Worm (Caenorhabditis elegans) whole organism, L2 larva: ENCODE results near the gene srlf-2.

Experiments used
- C34F6.9 ChIP-seq: fragments of 150-350 bp; optimal IDR thresholded peaks from 2 replicates; lab custom pipeline; 2014; ENCODE audit warnings: missing biosample characterization, missing genetic modification characterization
- F13H6.1 ChIP-seq: sonication (generic microtip); optimal IDR thresholded peaks from 2 replicates; lab custom pipeline; 2016; ENCODE audit warnings: missing genetic modification characterization, missing compliant biosample characterization
- R02D3.7 ChIP-seq: fragments of 150-350 bp; optimal IDR thresholded peaks from 2 replicates; lab custom pipeline; 2014; ENCODE audit warnings: missing biosample characterization, missing genetic modification characterization
- Y55F3AM.14 ChIP-seq: fragments of 200-800 bp; sonication (Bioruptor generic); optimal IDR thresholded peaks from 2 replicates; lab custom pipeline; 2018; ENCODE audit warnings: mild to moderate bottlenecking, missing genetic modification characterization, missing compliant biosample characterization
- ZK546.5 ChIP-seq: sonication (generic microtip); optimal IDR thresholded peaks from 2 replicates; lab custom pipeline; 2017; ENCODE audit warnings: missing biosample characterization, missing genetic modification characterization
- alr-1 ChIP-seq: fragments of 150-350 bp; optimal IDR thresholded peaks from 2 replicates; lab custom pipeline; 2014; ENCODE audit warnings: missing biosample characterization, missing genetic modification characterization
- aly-2 ChIP-seq: fragments of 150-350 bp; optimal IDR thresholded peaks from 2 replicates; lab custom pipeline; 2014; ENCODE audit warnings: missing biosample characterization, missing genetic modification characterization
- ama-1 ChIP-seq: fragments of 150-350 bp; optimal IDR thresholded peaks from 2 replicates; lab custom pipeline; 2018; ENCODE audit warnings: inconsistent platforms
- blmp-1 ChIP-seq: sonication (generic microtip); optimal IDR thresholded peaks from 2 replicates; lab custom pipeline; 2017; ENCODE audit warnings: missing genetic modification characterization, mild to moderate bottlenecking, missing compliant biosample characterization, antibody characterized with exemption, moderate library complexity; ENCODE audit not compliant: insufficient read depth
- ceh-16 ChIP-seq: fragments of 150-350 bp; optimal IDR thresholded peaks from 2 replicates; lab custom pipeline; 2014; ENCODE audit warnings: missing biosample characterization, missing genetic modification characterization
- ceh-82 ChIP-seq: fragments of 150-350 bp; optimal IDR thresholded peaks from 2 replicates; lab custom pipeline; 2014; ENCODE audit warnings: missing biosample characterization, missing genetic modification characterization
- crh-2 ChIP-seq: sonication (generic microtip); optimal IDR thresholded peaks from 2 replicates; lab custom pipeline; 2017; ENCODE audit warnings: missing biosample characterization, missing genetic modification characterization
- dmd-4 ChIP-seq: sonication (generic microtip); optimal IDR thresholded peaks from 2 replicates; lab custom pipeline; 2017; ENCODE audit warnings: missing biosample characterization, missing genetic modification characterization
- egl-27 ChIP-seq: sonication (generic microtip); optimal IDR thresholded peaks from 3 replicates; lab custom pipeline; 2017; ENCODE audit warnings: missing biosample characterization, missing genetic modification reagents, missing genetic modification characterization
- elt-1 ChIP-seq: fragments of 150-350 bp; optimal IDR thresholded peaks from 2 replicates; lab custom pipeline; 2014; ENCODE audit warnings: missing biosample characterization, missing genetic modification characterization
- elt-3 ChIP-seq: sonication (generic microtip); optimal IDR thresholded peaks from 2 replicates; lab custom pipeline; 2017; ENCODE audit warnings: missing biosample characterization, missing genetic modification characterization
- fos-1 ChIP-seq: fragments of 150-350 bp; optimal IDR thresholded peaks from 2 replicates; lab custom pipeline; 2014; ENCODE audit warnings: missing biosample characterization, missing genetic modification characterization
- gmeb-1 ChIP-seq: fragments of 150-350 bp; optimal IDR thresholded peaks from 2 replicates; lab custom pipeline; 2014; ENCODE audit warnings: missing biosample characterization, missing genetic modification characterization
- lin-11 ChIP-seq: fragments of 150-350 bp; sonication (generic microtip); optimal IDR thresholded peaks from 2 replicates; lab custom pipeline; 2014; ENCODE audit warnings: missing biosample characterization, missing genetic modification characterization, inconsistent platforms, mixed read lengths
- lin-13 ChIP-seq: fragments of 150-350 bp; optimal IDR thresholded peaks from 2 replicates; lab custom pipeline; 2014; ENCODE audit warnings: missing biosample characterization, missing genetic modification reagents, missing genetic modification characterization
- lin-39 ChIP-seq: fragments of 150-350 bp; optimal IDR thresholded peaks from 2 replicates; lab custom pipeline; 2014; ENCODE audit warnings: missing biosample characterization, missing genetic modification reagents, missing genetic modification characterization
- lsy-2 ChIP-seq, 2 experiments: fragments of 150-350 bp in 1 of 2; sonication (generic microtip) in 1 of 2; optimal IDR thresholded peaks; 2 replicates each; lab custom pipeline; 2014 to 2017; ENCODE audit warnings: missing biosample characterization in 2 of 2, missing genetic modification characterization in 2 of 2
- mab-5 ChIP-seq: fragments of 150-350 bp; optimal IDR thresholded peaks from 2 replicates; lab custom pipeline; 2014; ENCODE audit warnings: missing biosample characterization, missing genetic modification characterization
- mbf-1 ChIP-seq: sonication (generic microtip); optimal IDR thresholded peaks from 2 replicates; lab custom pipeline; 2017; ENCODE audit warnings: missing biosample characterization, missing genetic modification characterization
- mdl-1 ChIP-seq, 2 experiments: fragments of 150-350 bp in 1 of 2; sonication (generic microtip) in 1 of 2; optimal IDR thresholded peaks; 2 replicates each; lab custom pipeline; 2017; ENCODE audit warnings: missing biosample characterization in 2 of 2, missing genetic modification characterization in 2 of 2
- nhr-10 ChIP-seq: sonication (generic microtip); optimal IDR thresholded peaks from 2 replicates; lab custom pipeline; 2017; ENCODE audit warnings: missing biosample characterization, missing genetic modification characterization
- nhr-11 ChIP-seq: fragments of 150-350 bp; optimal IDR thresholded peaks from 2 replicates; lab custom pipeline; 2014; ENCODE audit warnings: missing biosample characterization, missing genetic modification characterization
- nhr-12 ChIP-seq: fragments of 150-350 bp; optimal IDR thresholded peaks from 2 replicates; lab custom pipeline; 2014; ENCODE audit warnings: missing biosample characterization, missing genetic modification characterization
- nhr-129 ChIP-seq: fragments of 150-350 bp; optimal IDR thresholded peaks from 2 replicates; lab custom pipeline; 2014; ENCODE audit warnings: missing biosample characterization, missing genetic modification characterization
- nhr-21 ChIP-seq: fragments of 150-350 bp; optimal IDR thresholded peaks from 2 replicates; lab custom pipeline; 2014; ENCODE audit warnings: missing biosample characterization, missing genetic modification characterization
- nhr-23 ChIP-seq: fragments of 150-350 bp; optimal IDR thresholded peaks from 2 replicates; lab custom pipeline; 2014; ENCODE audit warnings: missing biosample characterization, missing genetic modification reagents, missing genetic modification characterization
- nhr-237 ChIP-seq: fragments of 150-350 bp; optimal IDR thresholded peaks from 2 replicates; lab custom pipeline; 2014; ENCODE audit warnings: missing biosample characterization, missing genetic modification characterization
- nhr-25 ChIP-seq: fragments of 150-350 bp; sonication (generic microtip); optimal IDR thresholded peaks from 3 replicates; lab custom pipeline; 2014; ENCODE audit warnings: missing biosample characterization, missing genetic modification characterization
- nhr-6 ChIP-seq: fragments of 150-350 bp; optimal IDR thresholded peaks from 2 replicates; lab custom pipeline; 2014; ENCODE audit warnings: missing biosample characterization, missing genetic modification characterization
- nhr-77 ChIP-seq: fragments of 150-350 bp; optimal IDR thresholded peaks from 2 replicates; lab custom pipeline; 2014; ENCODE audit warnings: missing biosample characterization, missing genetic modification characterization
- peb-1 ChIP-seq: fragments of 150-350 bp; optimal IDR thresholded peaks from 2 replicates; lab custom pipeline; 2014; ENCODE audit warnings: missing biosample characterization, missing genetic modification characterization
- sem-4 ChIP-seq: fragments of 150-350 bp; optimal IDR thresholded peaks from 2 replicates; lab custom pipeline; 2014; ENCODE audit warnings: missing biosample characterization, missing genetic modification reagents, missing genetic modification characterization
- skn-1 ChIP-seq: sonication (generic microtip); optimal IDR thresholded peaks from 2 replicates; lab custom pipeline; 2017; ENCODE audit warnings: missing biosample characterization, missing genetic modification characterization
- sma-3 ChIP-seq: sonication (generic microtip); optimal IDR thresholded peaks from 2 replicates; lab custom pipeline; 2016; ENCODE audit warnings: missing genetic modification reagents, missing genetic modification characterization, missing compliant biosample characterization
- sma-9 ChIP-seq, 2 experiments: fragments of 150-350 bp in 1 of 2; sonication (generic microtip) in 1 of 2; optimal IDR thresholded peaks; 2 replicates each; lab custom pipeline; 2014 to 2016; ENCODE audit warnings: missing genetic modification characterization in 2 of 2, mild to moderate bottlenecking in 1 of 2, missing biosample characterization in 1 of 2, missing compliant biosample characterization in 1 of 2, missing genetic modification reagents in 1 of 2, moderate library complexity in 1 of 2
- snpc-4 ChIP-seq: fragments of 150-350 bp; optimal IDR thresholded peaks from 2 replicates; lab custom pipeline; 2014; ENCODE audit warnings: missing biosample characterization, missing genetic modification characterization
- unc-39 ChIP-seq: fragments of 150-350 bp; optimal IDR thresholded peaks from 2 replicates; lab custom pipeline; 2014; ENCODE audit warnings: missing biosample characterization, missing genetic modification characterization
- unc-55 ChIP-seq: fragments of 150-350 bp; sonication (generic microtip); optimal IDR thresholded peaks from 3 replicates; lab custom pipeline; 2014; ENCODE audit warnings: missing biosample characterization, missing genetic modification reagents, missing genetic modification characterization
- unc-62 ChIP-seq: fragments of 150-350 bp; optimal IDR thresholded peaks from 2 replicates; lab custom pipeline; 2014; ENCODE audit warnings: missing biosample characterization, missing genetic modification reagents, missing genetic modification characterization
- zag-1 ChIP-seq: fragments of 150-350 bp; optimal IDR thresholded peaks from 2 replicates; lab custom pipeline; 2014; ENCODE audit warnings: missing biosample characterization, missing genetic modification characterization
- ztf-1 ChIP-seq: fragments of 200-800 bp; sonication (Bioruptor generic); conservative IDR thresholded peaks from 2 replicates; pipeline ENCODE4 v1.3.6; 2022; ENCODE audit warnings: missing genetic modification characterization, missing compliant biosample characterization
- ztf-11 ChIP-seq: sonication (generic microtip); optimal IDR thresholded peaks from 2 replicates; lab custom pipeline; 2017; ENCODE audit warnings: missing biosample characterization, missing genetic modification characterization
- ztf-4 ChIP-seq: fragments of 150-350 bp; optimal IDR thresholded peaks from 2 replicates; lab custom pipeline; 2014; ENCODE audit warnings: missing biosample characterization, missing genetic modification characterization

Gene srlf-2

DNA sequence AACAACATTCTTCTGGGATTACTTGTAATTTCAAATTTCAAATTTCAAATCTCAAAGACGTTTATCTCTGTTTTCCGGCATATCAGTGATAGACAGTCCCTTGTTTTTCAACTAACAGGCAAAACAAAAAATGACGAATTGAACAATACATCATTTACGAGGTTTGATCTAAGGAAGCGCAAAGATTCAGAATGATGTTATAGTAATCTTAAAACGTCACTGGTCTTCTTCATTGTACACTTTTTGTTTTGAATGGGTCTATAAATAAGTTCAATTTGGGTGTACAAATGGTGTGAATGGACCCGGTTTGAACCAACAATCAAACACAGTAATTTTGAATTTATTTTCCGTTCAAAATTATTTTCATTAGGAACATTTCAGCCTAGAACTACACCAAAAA is 34.0 kb downstream of the srlf-2 start:
- TF ChIP-seq skn-1 (tag; lab: Kevin White, UChicago) (no peak), mbf-1 (tag; lab: Kevin White, UChicago) (no peak), nhr-23 (tag; lab: Kevin White, UChicago) (no peak), nhr-237 (no peak), nhr-129 (tag; lab: Kevin White, UChicago) (no peak), peb-1 (no peak), elt-3 (tag; lab: Kevin White, UChicago) (no peak), elt-1 (tag; lab: Kevin White, UChicago) (no peak)

DNA sequence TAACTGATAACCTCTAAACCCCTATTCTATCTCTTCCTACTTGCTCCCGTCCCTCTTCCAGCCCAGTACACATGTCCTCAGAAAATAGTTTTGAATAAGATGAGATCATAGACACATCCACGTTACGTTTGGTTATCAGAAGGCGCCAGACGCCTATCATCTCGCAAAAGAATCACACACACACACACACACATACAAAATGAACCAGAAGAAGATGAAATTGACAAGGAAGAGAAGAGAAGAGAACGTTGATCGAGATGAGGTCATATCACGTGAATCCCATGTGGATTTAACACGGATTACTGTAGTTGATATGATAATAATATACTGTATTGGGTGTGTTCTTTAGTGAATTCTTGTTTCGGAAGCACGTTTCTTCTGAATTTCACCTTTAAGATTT is 36.0 kb downstream of the srlf-2 start:
- TF ChIP-seq lsy-2 (tag; optimal IDR thresholded peaks at IDR 0.05; lab: Kevin White, UChicago) (peak in 1 of 2 experiments; percentile 86), sem-4 (tag; lab: Kevin White, UChicago) (peak; percentile 18), nhr-21 (peak; percentile 87), lin-11 (tag; lab: Kevin White, UChicago) (no peak), alr-1 (tag; lab: Kevin White, UChicago) (no peak), R02D3.7 (tag; lab: Kevin White, UChicago) (no peak), ztf-1 (GFP tag; lab: Robert Waterston, UW) (no peak), Y55F3AM.14 (peak; percentile 62), dmd-4 (tag; lab: Kevin White, UChicago) (no peak), unc-55 (GFP tag; lab: Kevin White, UChicago) (no peak), unc-39 (no peak), snpc-4 (tag; lab: Kevin White, UChicago) (no peak), crh-2 (tag; lab: Kevin White, UChicago) (peak; percentile 63), sma-9 (GFP tag; optimal IDR thresholded peaks at IDR 0.05; lab: Kevin White, UChicago) (peak; percentile 97), sma-9 (tag; optimal IDR thresholded peaks at IDR 0.05; lab: Kevin White, UChicago) (peak; percentile 77), blmp-1 (tag; lab: Kevin White, UChicago) (peak; percentile 43), nhr-6 (peak; percentile 79), aly-2 (tag; lab: Kevin White, UChicago) (no peak), ceh-16 (tag; lab: Kevin White, UChicago) (no peak), nhr-237 (no peak), nhr-129 (tag; lab: Kevin White, UChicago) (peak; percentile 88), ztf-4 (tag; lab: Kevin White, UChicago) (peak; percentile 65), ceh-82 (tag; lab: Kevin White, UChicago) (no peak), nhr-11 (no peak), mab-5 (no peak), nhr-23 (tag; lab: Kevin White, UChicago) (no peak), unc-62 (GFP tag; lab: Kevin White, UChicago) (peak; percentile 23), nhr-10 (tag; lab: Kevin White, UChicago) (no peak), elt-1 (tag; lab: Kevin White, UChicago) (no peak), nhr-25 (tag; lab: Kevin White, UChicago) (no peak), gmeb-1 (tag; lab: Kevin White, UChicago) (no peak), peb-1 (no peak), lin-13 (GFP tag; lab: Kevin White, UChicago) (no peak), mbf-1 (tag; lab: Kevin White, UChicago) (no peak), ztf-11 (no peak), C34F6.9 (peak; percentile 11), zag-1 (tag; lab: Kevin White, UChicago) (no peak), lin-39 (no peak), mdl-1 (tag; optimal IDR thresholded peaks at IDR 0.05; lab: Kevin White, UChicago) (peak in 1 of 2 experiments; percentile 44), elt-3 (tag; lab: Kevin White, UChicago) (no peak), nhr-12 (tag; lab: Kevin White, UChicago) (no peak), skn-1 (tag; lab: Kevin White, UChicago) (no peak), nhr-77 (tag; lab: Kevin White, UChicago) (no peak), ama-1 (lab: Kevin White, UChicago) (no peak), fos-1 (tag; lab: Kevin White, UChicago) (peak; percentile 68), egl-27 (tag; lab: Kevin White, UChicago) (peak; percentile 62), sma-3 (peak; percentile 88), F13H6.1 (tag; lab: Kevin White, UChicago) (peak; percentile 92), ZK546.5 (tag; lab: Kevin White, UChicago) (no peak)
